Fruit fly (Drosophila melanogaster) whole organism, adult: Measurements from ENCODE around the gene CG14618.

Experiments used
- CG11617 ChIP-seq: fragments of 200-800 bp; sonication (Bioruptor generic); optimal IDR thresholded peaks from 2 replicates; lab custom pipeline; 2017; ENCODE audit warnings: mild to moderate bottlenecking, missing biosample characterization, missing genetic modification reagents, missing genetic modification characterization
- CG12768 ChIP-seq: fragments of 200-800 bp; sonication (Bioruptor generic); optimal IDR thresholded peaks from 2 replicates; lab custom pipeline; 2017; ENCODE audit warnings: missing biosample characterization, missing genetic modification characterization, mild to moderate bottlenecking, moderate library complexity, missing genetic modification reagents
- CG14711 ChIP-seq: fragments of 200-800 bp; sonication (Bioruptor generic); optimal IDR thresholded peaks from 2 replicates; lab custom pipeline; 2018; ENCODE audit warnings: missing biosample characterization, mild to moderate bottlenecking, missing genetic modification characterization, moderate library complexity
- CG1620 ChIP-seq: fragments of 200-800 bp; sonication (Bioruptor generic); optimal IDR thresholded peaks from 2 replicates; lab custom pipeline; 2016; ENCODE audit warnings: missing biosample characterization, missing genetic modification characterization
- CG33017 ChIP-seq: fragments of 200-800 bp; sonication (Bioruptor generic); optimal IDR thresholded peaks from 2 replicates; lab custom pipeline; 2018; ENCODE audit warnings: missing biosample characterization, mild to moderate bottlenecking, missing genetic modification characterization, moderate library complexity
- CG5204 ChIP-seq: fragments of 200-800 bp; sonication (Bioruptor generic); optimal IDR thresholded peaks from 2 replicates; lab custom pipeline; 2016; ENCODE audit warnings: missing biosample characterization, missing genetic modification characterization
- CG7045 ChIP-seq: fragments of 200-800 bp; sonication (Bioruptor generic); optimal IDR thresholded peaks from 2 replicates; lab custom pipeline; 2017; ENCODE audit warnings: missing biosample characterization, mild to moderate bottlenecking, missing genetic modification characterization
- CG7101 ChIP-seq: fragments of 200-800 bp; sonication (Bioruptor generic); optimal IDR thresholded peaks from 2 replicates; lab custom pipeline; 2018; ENCODE audit warnings: missing biosample characterization, mild to moderate bottlenecking, missing genetic modification characterization, moderate library complexity
- Clk ChIP-seq: fragments of 200-800 bp; sonication (Bioruptor generic); optimal IDR thresholded peaks from 2 replicates; lab custom pipeline; 2017; ENCODE audit warnings: missing biosample characterization, missing genetic modification characterization
- Crg-1 ChIP-seq: fragments of 200-800 bp; sonication (Bioruptor generic); optimal IDR thresholded peaks from 2 replicates; lab custom pipeline; 2016; ENCODE audit warnings: missing biosample characterization, missing genetic modification characterization
- Hr96 ChIP-seq: fragments of 200-800 bp; sonication (Bioruptor generic); optimal IDR thresholded peaks from 2 replicates; lab custom pipeline; 2016; ENCODE audit warnings: missing biosample characterization, missing genetic modification characterization
- Mnt ChIP-seq: fragments of 200-800 bp; sonication (Bioruptor generic); optimal IDR thresholded peaks from 2 replicates; lab custom pipeline; 2016; ENCODE audit warnings: missing biosample characterization, mild to moderate bottlenecking, missing genetic modification characterization
- bab1 ChIP-seq: fragments of 200-800 bp; sonication (Bioruptor generic); optimal IDR thresholded peaks from 3 replicates; lab custom pipeline; 2019; ENCODE audit warnings: missing biosample characterization, mild to moderate bottlenecking, missing genetic modification characterization, moderate library complexity
- cic ChIP-seq: fragments of 200-800 bp; sonication (Bioruptor generic); optimal IDR thresholded peaks from 2 replicates; lab custom pipeline; 2017; ENCODE audit warnings: missing biosample characterization, mild to moderate bottlenecking, missing genetic modification characterization, moderate library complexity
- cnc ChIP-seq, 2 experiments: fragments of >200 bp; optimal IDR thresholded peaks; 2 replicates each; lab custom pipeline; 2017
- kay ChIP-seq: fragments of 200-800 bp; sonication (Bioruptor generic); peaks from one replicate; lab custom pipeline; 2016; ENCODE audit warnings: missing biosample characterization, missing genetic modification characterization, borderline replicate concordance
- ovo ChIP-seq: fragments of 200-800 bp; sonication (Bioruptor generic); optimal IDR thresholded peaks from 2 replicates; lab custom pipeline; 2016; ENCODE audit warnings: missing biosample characterization, missing genetic modification characterization
- pad ChIP-seq: fragments of 200-800 bp; sonication (Bioruptor generic); optimal IDR thresholded peaks from 3 replicates; lab custom pipeline; 2017; ENCODE audit warnings: missing biosample characterization, missing genetic modification characterization, mild to moderate bottlenecking, moderate library complexity, missing genetic modification reagents
- tj ChIP-seq: fragments of 200-800 bp; sonication (Bioruptor generic); optimal IDR thresholded peaks from 3 replicates; lab custom pipeline; 2017; ENCODE audit warnings: missing biosample characterization, mild to moderate bottlenecking, missing genetic modification characterization, moderate library complexity
- toe ChIP-seq: fragments of 200-800 bp; sonication (Bioruptor generic); optimal IDR thresholded peaks from 2 replicates; lab custom pipeline; 2016; ENCODE audit warnings: missing biosample characterization, missing genetic modification characterization

The CG14618 gene

dm6 chrX:22473520-22473919 lies at the start of gene CG14618:
TSS of gene CG14618 (plus strand) at chrX:22473698.
- peak; percentile 11 for TF ChIP-seq kay
- TF ChIP-seq CG11617 (GFP tag; lab: Kevin White, UChicago): no peak

DNA sequence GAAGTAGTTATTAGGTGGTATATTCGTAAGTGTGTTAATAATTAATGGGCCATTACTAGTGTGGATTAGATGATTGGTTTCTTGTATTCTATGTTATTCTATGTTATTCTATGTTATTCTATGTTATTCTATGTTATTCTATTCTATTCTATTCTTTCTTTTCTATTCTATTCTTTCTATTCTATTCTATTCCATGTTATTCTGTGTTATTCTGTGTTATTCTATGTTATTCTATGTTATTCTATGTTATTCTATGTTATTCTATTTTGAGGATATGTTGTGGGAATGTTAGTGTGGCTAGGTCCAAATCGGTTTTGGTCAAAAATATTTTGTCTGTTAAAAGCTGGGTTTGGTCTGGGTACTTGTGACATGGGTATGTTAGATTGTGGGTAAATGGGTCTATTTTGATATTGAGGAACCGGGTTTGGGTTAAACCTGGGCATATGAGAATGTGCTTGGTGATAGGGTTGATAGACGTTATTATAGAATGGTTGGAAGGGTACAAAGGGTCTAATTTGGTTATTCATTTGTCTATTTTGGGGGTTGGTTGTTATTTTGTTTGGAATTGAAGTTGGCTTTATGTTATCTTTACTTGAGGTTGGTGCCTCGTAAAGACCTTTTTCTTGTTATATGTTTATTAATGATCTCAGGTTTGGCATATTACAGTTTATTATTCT lies 40.4 kb upstream of the CG14618 start:
- TF ChIP-seq CG14711: peak; percentile 41
- TF ChIP-seq kay: peak; percentile 98
- peak; percentile 50 for TF ChIP-seq Mnt (GFP tag; lab: Kevin White, UChicago)
- TF ChIP-seq toe: peak; percentile 97

dm6 chrX:22443046-22443445 lies 30.5 kb upstream of the CG14618 start:
- TF ChIP-seq ovo (no peak), kay (peak; percentile 43)

DNA sequence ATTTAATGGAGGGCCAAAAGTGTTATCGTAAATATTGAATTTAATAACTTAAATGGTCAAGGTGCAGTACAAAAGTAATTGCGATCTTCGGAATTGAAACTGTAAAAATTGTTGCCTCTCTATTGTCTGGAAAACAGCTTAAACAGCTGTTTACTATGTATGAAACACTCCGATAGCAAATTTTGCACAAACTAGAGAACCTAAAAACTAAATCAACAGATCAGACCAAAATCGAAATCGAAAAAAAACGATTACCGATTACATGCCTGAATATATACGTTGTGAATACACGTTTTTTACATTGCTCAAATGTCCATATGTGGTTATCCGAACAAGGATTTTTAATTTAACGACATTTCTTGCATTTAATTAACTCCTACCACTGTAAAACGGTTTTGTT lies 30.0 kb upstream of the CG14618 start:
- TF ChIP-seq CG7101 (tag; lab: Kevin White, UChicago) (no peak), CG7045 (no peak), CG14711 (no peak), cnc (optimal IDR thresholded peaks at IDR 0.05; lab: Kevin White, UChicago) (no peak), cic (no peak), kay (peak; percentile 51)

dm6 chrX:22443954-22444910 lies 29.3 kb upstream of the CG14618 start, which contains the start of gene CG14621:
TSS of gene CG14621 (plus strand) at chrX:22444227.
- TF ChIP-seq bab1 (GFP tag; lab: Kevin White, UChicago) (peak; percentile 61), CG12768 (GFP tag; lab: Kevin White, UChicago) (no peak), cic (no peak), toe (no peak), cnc (optimal IDR thresholded peaks at IDR 0.05; lab: Kevin White, UChicago) (no peak), CG5204 (no peak), CG7101 (tag; lab: Kevin White, UChicago) (peak; percentile 13), CG1620 (peak; percentile 21), Crg-1 (GFP tag; lab: Kevin White, UChicago) (no peak), Hr96 (no peak), tj (no peak), CG14711 (peak; percentile 5), kay (no peak), ovo (no peak), CG7045 (no peak), CG33017 (tag; lab: Kevin White, UChicago) (no peak), CG11617 (GFP tag; lab: Kevin White, UChicago) (no peak), Mnt (GFP tag; lab: Kevin White, UChicago) (no peak), Clk (GFP tag; lab: Kevin White, UChicago) (no peak), pad (GFP tag; lab: Kevin White, UChicago) (peak; percentile 52)

dm6 chrX:22449191-22449787 lies 24.2 kb upstream of the CG14618 start, which contains the start of the genes CG14615 and tilB:
TSS of gene CG14615 (minus strand) at chrX:22449491.
TSS of gene tilB (plus strand) at chrX:22449737.
- TF ChIP-seq ovo (no peak), Mnt (GFP tag; lab: Kevin White, UChicago) (peak; percentile 52), bab1 (GFP tag; lab: Kevin White, UChicago) (no peak), tj (no peak), Hr96 (no peak), toe (peak; percentile 28), CG5204 (peak; percentile 42), kay (peak; percentile 30), CG7045 (peak; percentile 24), CG1620 (no peak), CG33017 (tag; lab: Kevin White, UChicago) (peak; percentile 39), CG12768 (GFP tag; lab: Kevin White, UChicago) (peak; percentile 68), cic (peak; percentile 56), CG7101 (tag; lab: Kevin White, UChicago) (peak; percentile 63), Clk (GFP tag; lab: Kevin White, UChicago) (no peak), pad (GFP tag; lab: Kevin White, UChicago) (peak; percentile 21), CG11617 (GFP tag; lab: Kevin White, UChicago) (peak; percentile 49), cnc (optimal IDR thresholded peaks at IDR 0.05; lab: Kevin White, UChicago) (no peak), Crg-1 (GFP tag; lab: Kevin White, UChicago) (peak; percentile 18), CG14711 (peak; percentile 55)

- TF ChIP-seq Hr96 (no peak), CG14711 (peak; percentile 62)
Measured at dm6 chrX:22455023-22455422, 18.5 kb upstream of the CG14618 start, which contains the start of gene wap. TSS of gene wap (minus strand) at chrX:22455422.
